Worm (Caenorhabditis elegans) whole organism, L3 larva: Measurements from ENCODE around the gene C02D5.2.

Experiments used
- R02D3.7 ChIP-seq: fragments of 150-350 bp; optimal IDR thresholded peaks from 2 replicates; lab custom pipeline; 2014; ENCODE audit warnings: missing biosample characterization, missing genetic modification characterization
- ZK546.5 ChIP-seq: sonication (generic microtip); optimal IDR thresholded peaks from 2 replicates; lab custom pipeline; 2017; ENCODE audit warnings: missing biosample characterization, missing genetic modification characterization
- aly-2 ChIP-seq: fragments of 150-350 bp; optimal IDR thresholded peaks from 2 replicates; lab custom pipeline; 2014; ENCODE audit warnings: missing biosample characterization, missing genetic modification characterization
- ama-1 ChIP-seq: fragments of 150-350 bp; optimal IDR thresholded peaks from 2 replicates; lab custom pipeline; 2018
- ceh-16 ChIP-seq: sonication (generic microtip); optimal IDR thresholded peaks from 2 replicates; lab custom pipeline; 2017; ENCODE audit warnings: missing biosample characterization, missing genetic modification characterization
- ceh-82 ChIP-seq: fragments of 150-350 bp; optimal IDR thresholded peaks from 2 replicates; lab custom pipeline; 2014; ENCODE audit warnings: missing biosample characterization, missing genetic modification characterization
- daf-12 ChIP-seq: fragments of 150-350 bp; optimal IDR thresholded peaks from 2 replicates; lab custom pipeline; 2014; ENCODE audit warnings: missing biosample characterization, missing genetic modification reagents, missing genetic modification characterization
- egl-27 ChIP-seq: sonication (generic microtip); optimal IDR thresholded peaks from 4 replicates; lab custom pipeline; 2017; ENCODE audit warnings: missing biosample characterization, missing genetic modification reagents, missing genetic modification characterization
- egl-5 ChIP-seq: fragments of 150-350 bp; optimal IDR thresholded peaks from 2 replicates; lab custom pipeline; 2017; ENCODE audit warnings: missing biosample characterization, missing genetic modification reagents, missing genetic modification characterization, inconsistent platforms
- elt-1 ChIP-seq: fragments of 150-350 bp; optimal IDR thresholded peaks from 2 replicates; lab custom pipeline; 2014; ENCODE audit warnings: missing biosample characterization, missing genetic modification characterization
- elt-2 ChIP-seq: sonication (generic microtip); optimal IDR thresholded peaks from 2 replicates; lab custom pipeline; 2016; ENCODE audit warnings: missing genetic modification reagents, mild to moderate bottlenecking, missing genetic modification characterization, missing compliant biosample characterization
- elt-3 ChIP-seq, 3 experiments: fragments of 150-350 bp in 1 of 3; sonication (generic microtip) in 2 of 3; optimal IDR thresholded peaks; 2 replicates in 2 of 3; 4 replicates in 1 of 3; lab custom pipeline; 2014 to 2017; ENCODE audit warnings: missing biosample characterization in 3 of 3, missing genetic modification characterization in 3 of 3
- eor-1 ChIP-seq, 2 experiments: fragments of 150-350 bp; optimal IDR thresholded peaks; 2 replicates each; lab custom pipeline; 2014 to 2018; ENCODE audit warnings: missing biosample characterization in 2 of 2, missing genetic modification characterization in 2 of 2
- fkh-10 ChIP-seq: sonication (generic microtip); optimal IDR thresholded peaks from 2 replicates; lab custom pipeline; 2017; ENCODE audit warnings: missing biosample characterization, missing genetic modification reagents, missing genetic modification characterization
- fkh-2 ChIP-seq: fragments of 150-350 bp; optimal IDR thresholded peaks from 2 replicates; lab custom pipeline; 2014; ENCODE audit warnings: missing biosample characterization, missing genetic modification reagents, missing genetic modification characterization
- fos-1 ChIP-seq: fragments of 150-350 bp; optimal IDR thresholded peaks from 2 replicates; lab custom pipeline; 2014; ENCODE audit warnings: missing biosample characterization, missing genetic modification characterization
- hmg-11 ChIP-seq: sonication (generic microtip); optimal IDR thresholded peaks from 2 replicates; lab custom pipeline; 2016; ENCODE audit warnings: missing genetic modification characterization, missing compliant biosample characterization
- jun-1 ChIP-seq: fragments of 150-350 bp; optimal IDR thresholded peaks from 2 replicates; lab custom pipeline; 2014; ENCODE audit warnings: missing biosample characterization, missing genetic modification reagents, missing genetic modification characterization
- lin-15B ChIP-seq: fragments of 150-350 bp; optimal IDR thresholded peaks from 2 replicates; lab custom pipeline; 2014; ENCODE audit warnings: missing biosample characterization, missing genetic modification characterization
- lsy-12 ChIP-seq: sonication (generic microtip); optimal IDR thresholded peaks from 2 replicates; lab custom pipeline; 2016; ENCODE audit warnings: mild to moderate bottlenecking, missing genetic modification characterization, missing compliant biosample characterization
- nfya-1 ChIP-seq: sonication (generic microtip); optimal IDR thresholded peaks from 2 replicates; lab custom pipeline; 2017; ENCODE audit warnings: missing genetic modification characterization, mild to moderate bottlenecking, missing compliant biosample characterization, antibody characterized with exemption, moderate library complexity; ENCODE audit not compliant: insufficient read depth
- nhr-11 ChIP-seq: fragments of 150-350 bp; optimal IDR thresholded peaks from 2 replicates; lab custom pipeline; 2014; ENCODE audit warnings: missing biosample characterization, missing genetic modification characterization
- nhr-12 ChIP-seq: fragments of 150-350 bp; optimal IDR thresholded peaks from 2 replicates; lab custom pipeline; 2014; ENCODE audit warnings: missing biosample characterization, missing genetic modification characterization
- nhr-25 ChIP-seq: sonication (generic microtip); optimal IDR thresholded peaks from 2 replicates; lab custom pipeline; 2017; ENCODE audit warnings: missing biosample characterization, missing genetic modification characterization
- nhr-43 ChIP-seq: sonication (generic microtip); optimal IDR thresholded peaks from 2 replicates; lab custom pipeline; 2016; ENCODE audit warnings: mild to moderate bottlenecking, missing genetic modification characterization, missing compliant biosample characterization; ENCODE audit not compliant: poor library complexity, severe bottlenecking
- nhr-67 ChIP-seq: fragments of 150-350 bp; optimal IDR thresholded peaks from 2 replicates; lab custom pipeline; 2014; ENCODE audit warnings: missing biosample characterization, missing genetic modification characterization
- nhr-76 ChIP-seq: fragments of 150-350 bp; sonication (generic microtip); optimal IDR thresholded peaks from 5 replicates; lab custom pipeline; 2014; ENCODE audit warnings: missing biosample characterization, missing genetic modification characterization
- nhr-77 ChIP-seq: fragments of 150-350 bp; optimal IDR thresholded peaks from 2 replicates; lab custom pipeline; 2014; ENCODE audit warnings: missing biosample characterization, missing genetic modification characterization
- pha-4 ChIP-seq: fragments of 150-350 bp; optimal IDR thresholded peaks from 2 replicates; lab custom pipeline; 2014; ENCODE audit warnings: missing biosample characterization, missing genetic modification reagents, missing genetic modification characterization
- pqm-1 ChIP-seq: fragments of 150-350 bp; optimal IDR thresholded peaks from 2 replicates; lab custom pipeline; 2017; ENCODE audit warnings: missing biosample characterization, missing genetic modification characterization, inconsistent platforms
- sea-2 ChIP-seq: fragments of 150-350 bp; sonication (generic microtip); optimal IDR thresholded peaks from 4 replicates; lab custom pipeline; 2014; ENCODE audit warnings: missing biosample characterization, missing genetic modification reagents, missing genetic modification characterization
- skn-1 ChIP-seq: fragments of 150-350 bp; optimal IDR thresholded peaks from 2 replicates; lab custom pipeline; 2014; ENCODE audit warnings: missing biosample characterization, missing genetic modification characterization
- snpc-4 ChIP-seq: fragments of 150-350 bp; optimal IDR thresholded peaks from 2 replicates; lab custom pipeline; 2014; ENCODE audit warnings: missing biosample characterization, missing genetic modification characterization
- tbx-2 ChIP-seq: sonication (generic microtip); optimal IDR thresholded peaks from 2 replicates; lab custom pipeline; 2016; ENCODE audit warnings: mild to moderate bottlenecking, missing genetic modification characterization, missing compliant biosample characterization
- ztf-11 ChIP-seq: fragments of 150-350 bp; optimal IDR thresholded peaks from 2 replicates; lab custom pipeline; 2014; ENCODE audit warnings: missing biosample characterization, missing genetic modification characterization

The C02D5.2 gene

ce11 chrIII:8588592-8589153, 31.5 kb downstream of the C02D5.2 start, which contains the start of gene glr-1:
TSS of gene glr-1 (minus strand) at chrIII:8588642.
- no peak for TF ChIP-seq ceh-16 (tag; lab: Kevin White, UChicago)
- no peak for TF ChIP-seq ZK546.5 (tag; lab: Kevin White, UChicago)
- TF ChIP-seq nfya-1 (tag; lab: Kevin White, UChicago) = peak; percentile 53
- peak; percentile 44 for TF ChIP-seq fkh-10 (GFP tag; lab: Kevin White, UChicago)
- TF ChIP-seq lin-15B = no peak
- TF ChIP-seq ceh-82 (tag; lab: Kevin White, UChicago) = no peak
- no peak for TF ChIP-seq pha-4

ce11 chrIII:8589195-8589594, 32.1 kb downstream of the C02D5.2 start, which contains the start of gene fip-3:
TSS of gene fip-3 (minus strand) at chrIII:8589488.
- no peak for TF ChIP-seq pha-4

ce11 chrIII:8590882-8591281, 33.7 kb downstream of the C02D5.2 start, which contains the start of gene fipr-16:
TSS of gene fipr-16 (minus strand) at chrIII:8590982.
- TF ChIP-seq nhr-67 (tag; lab: Kevin White, UChicago) (no peak), lsy-12 (tag; lab: Kevin White, UChicago) (no peak), lin-15B (no peak), egl-5 (tag; lab: Kevin White, UChicago) (no peak), jun-1 (tag; lab: Kevin White, UChicago) (no peak), daf-12 (tag; lab: Kevin White, UChicago) (no peak), ama-1 (no peak), pha-4 (no peak), ZK546.5 (tag; lab: Kevin White, UChicago) (no peak)

- TF ChIP-seq egl-5 (tag; lab: Kevin White, UChicago) = no peak
- no peak for TF ChIP-seq nhr-12 (tag; lab: Kevin White, UChicago)
- no peak for TF ChIP-seq nhr-11 (tag; lab: Kevin White, UChicago)
- no peak for TF ChIP-seq nhr-43 (tag; lab: Kevin White, UChicago)
- no peak for TF ChIP-seq fkh-2 (tag; lab: Kevin White, UChicago)
- no peak for TF ChIP-seq tbx-2 (tag; lab: Kevin White, UChicago)
- no peak for TF ChIP-seq egl-27 (tag; lab: Kevin White, UChicago)
- no peak for TF ChIP-seq pqm-1 (tag; lab: Kevin White, UChicago)
- TF ChIP-seq R02D3.7 (tag; lab: Kevin White, UChicago) = no peak
- no peak for TF ChIP-seq nhr-77 (tag; lab: Kevin White, UChicago)
- no peak for TF ChIP-seq elt-1 (tag; lab: Kevin White, UChicago)
- TF ChIP-seq daf-12 (tag; lab: Kevin White, UChicago) = no peak
- TF ChIP-seq nhr-76 (tag; lab: Kevin White, UChicago) = no peak
- TF ChIP-seq elt-3 (tag; optimal IDR thresholded peaks at IDR 0.05; lab: Kevin White, UChicago) = no peak
- no peak for TF ChIP-seq snpc-4
- no peak for TF ChIP-seq eor-1 (tag; optimal IDR thresholded peaks at IDR 0.05; lab: Kevin White, UChicago)
- no peak for TF ChIP-seq aly-2 (tag; lab: Kevin White, UChicago)
- no peak for TF ChIP-seq nhr-25 (tag; lab: Kevin White, UChicago)
- no peak for TF ChIP-seq ceh-82 (tag; lab: Kevin White, UChicago)
Observed at ce11 chrIII:8593620-8594019, 36.5 kb downstream of the C02D5.2 start, which contains the start of gene C06E1.7. TSS of gene C06E1.7 (minus strand) at chrIII:8593720.

- TF ChIP-seq skn-1 (tag; lab: Kevin White, UChicago) (no peak), fos-1 (no peak), ama-1 (no peak), eor-1 (tag; optimal IDR thresholded peaks at IDR 0.05; lab: Kevin White, UChicago) (no peak), sea-2 (GFP tag; lab: Kevin White, UChicago) (no peak), elt-1 (tag; lab: Kevin White, UChicago) (no peak), lin-15B (no peak), hmg-11 (tag; lab: Kevin White, UChicago) (no peak), ZK546.5 (tag; lab: Kevin White, UChicago) (no peak), R02D3.7 (tag; lab: Kevin White, UChicago) (no peak), pqm-1 (tag; lab: Kevin White, UChicago) (peak; percentile 78), elt-2 (tag; lab: Kevin White, UChicago) (peak; percentile 69), ztf-11 (tag; lab: Kevin White, UChicago) (no peak), ceh-82 (tag; lab: Kevin White, UChicago) (no peak), fkh-2 (tag; lab: Kevin White, UChicago) (no peak)
Observed at ce11 chrIII:8594088-8594487, 37.0 kb downstream of the C02D5.2 start.
